Fruit fly (Drosophila melanogaster) whole organism, embryonic: ENCODE results near the gene mbt.

Experiments used
- Atf3 ChIP-seq: fragments of 200-800 bp; sonication (Bioruptor generic); optimal IDR thresholded peaks from 3 replicates; lab custom pipeline; 2016; ENCODE audit warnings: missing biosample characterization, missing genetic modification characterization
- Bgb ChIP-seq: fragments of 200-800 bp; sonication (Bioruptor generic); IDR thresholded peaks from 2 replicates; pipeline ENCODE4 v1.3.6; 2022; ENCODE audit warnings: missing biosample characterization, missing genetic modification characterization; ENCODE audit not compliant: partially characterized antibody
- CG10431 ChIP-seq: fragments of 200-800 bp; sonication (Bioruptor generic); optimal IDR thresholded peaks from 3 replicates; lab custom pipeline; 2018; ENCODE audit warnings: missing biosample characterization, mild to moderate bottlenecking, missing genetic modification characterization
- CG11247 ChIP-seq: fragments of 200-800 bp; sonication (Bioruptor generic); IDR thresholded peaks from 2 replicates; pipeline ENCODE4 v1.3.6; 2022; ENCODE audit warnings: missing biosample characterization, missing genetic modification characterization
- CG12155 ChIP-seq: fragments of 200-800 bp; sonication (Bioruptor generic); optimal IDR thresholded peaks from 3 replicates; lab custom pipeline; 2016; ENCODE audit warnings: missing biosample characterization, missing genetic modification characterization
- CG12391 ChIP-seq: fragments of 200-800 bp; sonication (Bioruptor generic); optimal IDR thresholded peaks from 3 replicates; lab custom pipeline; 2018; ENCODE audit warnings: missing biosample characterization, mild to moderate bottlenecking, missing genetic modification characterization, moderate library complexity
- CG14441 ChIP-seq: fragments of 200-800 bp; sonication (Bioruptor generic); IDR thresholded peaks from 2 replicates; pipeline ENCODE4 v1.3.6; 2022; ENCODE audit warnings: missing biosample characterization, missing genetic modification characterization
- CG15601 ChIP-seq: fragments of 200-800 bp; sonication (Bioruptor generic); optimal IDR thresholded peaks from 3 replicates; lab custom pipeline; 2019; ENCODE audit warnings: missing biosample characterization, mild to moderate bottlenecking, missing genetic modification characterization, moderate library complexity
- CG16779 ChIP-seq: fragments of 200-800 bp; sonication (Bioruptor generic); IDR thresholded peaks from 2 replicates; pipeline ENCODE4 v1.3.6; 2022; ENCODE audit warnings: missing biosample characterization, missing genetic modification characterization
- CG1792 ChIP-seq: fragments of 200-800 bp; sonication (Bioruptor generic); optimal IDR thresholded peaks from 2 replicates; lab custom pipeline; 2016; ENCODE audit warnings: missing biosample characterization, missing genetic modification characterization
- CG2120 ChIP-seq: fragments of 200-800 bp; sonication (Bioruptor generic); optimal IDR thresholded peaks from 3 replicates; lab custom pipeline; 2016; ENCODE audit warnings: missing biosample characterization, missing genetic modification characterization
- CG2129 ChIP-seq: fragments of 200-800 bp; sonication (Bioruptor generic); IDR thresholded peaks from 2 replicates; pipeline ENCODE4 v1.3.6; 2022; ENCODE audit warnings: missing biosample characterization, missing genetic modification characterization; ENCODE audit not compliant: partially characterized antibody
- CG3281 ChIP-seq: fragments of 200-800 bp; sonication (Bioruptor generic); optimal IDR thresholded peaks from 3 replicates; lab custom pipeline; 2017; ENCODE audit warnings: missing biosample characterization, mild to moderate bottlenecking, missing genetic modification characterization
- CG4328 ChIP-seq: fragments of 200-800 bp; sonication (Bioruptor generic); optimal IDR thresholded peaks from 3 replicates; lab custom pipeline; 2017; ENCODE audit warnings: missing biosample characterization, missing genetic modification reagents, missing genetic modification characterization
- CG4360 ChIP-seq: fragments of 200-800 bp; sonication (Bioruptor generic); IDR thresholded peaks from 2 replicates; pipeline ENCODE4 v1.3.6; 2022; ENCODE audit warnings: missing biosample characterization, missing genetic modification characterization
- CG4730 ChIP-seq: fragments of 200-800 bp; sonication (Bioruptor generic); IDR thresholded peaks from 2 replicates; pipeline ENCODE4 v1.3.6; 2022; ENCODE audit warnings: missing biosample characterization, missing genetic modification characterization
- CG6654 ChIP-seq: fragments of 200-800 bp; sonication (Bioruptor generic); optimal IDR thresholded peaks from 2 replicates; lab custom pipeline; 2017; ENCODE audit warnings: missing biosample characterization, mild to moderate bottlenecking, missing genetic modification characterization
- CG7556 ChIP-seq: fragments of 200-800 bp; sonication (Bioruptor generic); optimal IDR thresholded peaks from 2 replicates; lab custom pipeline; 2017; ENCODE audit warnings: missing biosample characterization, mild to moderate bottlenecking, missing genetic modification characterization
- CG7963 ChIP-seq: fragments of 200-800 bp; sonication (Bioruptor generic); IDR thresholded peaks from 3 replicates; pipeline ENCODE4 v1.3.6; 2022; ENCODE audit warnings: missing biosample characterization, missing genetic modification characterization; ENCODE audit not compliant: partially characterized antibody
- CG7987 ChIP-seq: fragments of 200-800 bp; sonication (Bioruptor generic); optimal IDR thresholded peaks from 2 replicates; lab custom pipeline; 2018; ENCODE audit warnings: missing biosample characterization, mild to moderate bottlenecking, missing genetic modification characterization, moderate library complexity
- CG8290 ChIP-seq, 3 experiments: fragments of 200-800 bp; sonication (Bioruptor generic); optimal IDR thresholded peaks; 2 replicates each; lab custom pipeline; 2016 to 2019; ENCODE audit warnings: missing biosample characterization in 3 of 3, missing genetic modification characterization in 3 of 3, mild to moderate bottlenecking in 2 of 3, moderate library complexity in 1 of 3
- CkIIα-i1 ChIP-seq: fragments of 200-800 bp; sonication (Bioruptor generic); IDR thresholded peaks from 2 replicates; pipeline ENCODE4 v1.3.6; 2022; ENCODE audit warnings: missing biosample characterization, missing genetic modification characterization
- Dek ChIP-seq: fragments of 200-800 bp; sonication (Bioruptor generic); optimal IDR thresholded peaks from 3 replicates; lab custom pipeline; 2019; ENCODE audit warnings: missing biosample characterization, mild to moderate bottlenecking, missing genetic modification characterization, moderate library complexity
- E2f1 ChIP-seq: fragments of 200-800 bp; sonication (Bioruptor generic); IDR thresholded peaks from 2 replicates; pipeline ENCODE4 v1.3.6; 2022; ENCODE audit warnings: missing biosample characterization, missing genetic modification characterization
- E2f2 ChIP-seq: fragments of 200-800 bp; sonication (Bioruptor generic); IDR thresholded peaks from 2 replicates; pipeline ENCODE4 v1.3.6; 2022; ENCODE audit warnings: missing biosample characterization, missing genetic modification characterization
- Eip74EF ChIP-seq, 2 experiments: fragments of 200-800 bp in 1 of 2; fragments of >200 bp in 1 of 2; sonication (Bioruptor generic) in 1 of 2; optimal IDR thresholded peaks; 2 replicates each; lab custom pipeline; 2017 to 2019; ENCODE audit warnings: missing biosample characterization in 2 of 2, missing genetic modification characterization in 2 of 2, mild to moderate bottlenecking in 1 of 2, moderate library complexity in 1 of 2
- MBD-R2 ChIP-seq: fragments of 200-800 bp; sonication (Bioruptor generic); IDR thresholded peaks from 2 replicates; pipeline ENCODE4 v1.3.6; 2022; ENCODE audit warnings: missing biosample characterization, missing genetic modification characterization
- Mes4 ChIP-seq: fragments of 200-800 bp; sonication (Bioruptor generic); optimal IDR thresholded peaks from 2 replicates; lab custom pipeline; 2016; ENCODE audit warnings: missing biosample characterization, missing genetic modification characterization
- NK7.1 ChIP-seq: fragments of 200-800 bp; sonication (Bioruptor generic); optimal IDR thresholded peaks from 3 replicates; lab custom pipeline; 2016; ENCODE audit warnings: missing biosample characterization, missing genetic modification characterization
- Sox100B ChIP-seq: fragments of 200-800 bp; sonication (Bioruptor generic); optimal IDR thresholded peaks from 3 replicates; lab custom pipeline; 2018; ENCODE audit warnings: missing biosample characterization, mild to moderate bottlenecking, missing genetic modification characterization
- YL-1 ChIP-seq: fragments of 200-800 bp; sonication (Bioruptor generic); optimal IDR thresholded peaks from 3 replicates; lab custom pipeline; 2017; ENCODE audit warnings: missing biosample characterization, mild to moderate bottlenecking, missing genetic modification characterization
- ase ChIP-seq: fragments of 200-800 bp; sonication (Bioruptor generic); IDR thresholded peaks from 3 replicates; pipeline ENCODE4 v1.3.6; 2022; ENCODE audit warnings: missing biosample characterization, missing genetic modification characterization
- bbx ChIP-seq: fragments of 200-800 bp; sonication (Bioruptor generic); IDR thresholded peaks from 2 replicates; pipeline ENCODE4 v1.3.6; 2022; ENCODE audit warnings: missing biosample characterization, missing genetic modification characterization; ENCODE audit not compliant: partially characterized antibody
- da ChIP-seq: fragments of 200-800 bp; sonication (Bioruptor generic); optimal IDR thresholded peaks from 2 replicates; lab custom pipeline; 2016; ENCODE audit warnings: missing biosample characterization, missing genetic modification characterization
- gce ChIP-seq: fragments of 200-800 bp; sonication (Bioruptor generic); IDR thresholded peaks from 3 replicates; pipeline ENCODE4 v1.3.6; 2022; ENCODE audit warnings: missing biosample characterization, missing genetic modification characterization
- gcm2 ChIP-seq: fragments of 200-800 bp; sonication (Bioruptor generic); optimal IDR thresholded peaks from 2 replicates; lab custom pipeline; 2016; ENCODE audit warnings: missing biosample characterization, missing genetic modification characterization
- gem ChIP-seq: fragments of 200-800 bp; sonication (Bioruptor generic); optimal IDR thresholded peaks from 2 replicates; lab custom pipeline; 2019; ENCODE audit warnings: missing biosample characterization, mild to moderate bottlenecking, missing genetic modification characterization, moderate library complexity
- ham ChIP-seq: fragments of 200-800 bp; sonication (Bioruptor generic); IDR thresholded peaks from 2 replicates; pipeline ENCODE4 v1.3.6; 2022; ENCODE audit warnings: missing biosample characterization, missing genetic modification characterization
- hb ChIP-seq: fragments of 200-800 bp; sonication (Bioruptor generic); IDR thresholded peaks from 3 replicates; pipeline ENCODE4 v1.3.6; 2022; ENCODE audit warnings: missing biosample characterization, missing genetic modification characterization; ENCODE audit not compliant: partially characterized antibody
- insv ChIP-seq, 2 experiments: fragments of 200-800 bp; sonication (Bioruptor generic); optimal IDR thresholded peaks; 3 replicates each; lab custom pipeline; 2016 to 2018; ENCODE audit warnings: missing biosample characterization in 2 of 2, missing genetic modification characterization in 2 of 2
- jigr1 ChIP-seq: fragments of 200-800 bp; sonication (Bioruptor generic); IDR thresholded peaks from 3 replicates; pipeline ENCODE4 v1.3.6; 2022; ENCODE audit warnings: missing biosample characterization, missing genetic modification characterization
- mam ChIP-seq: fragments of 200-800 bp; sonication (Bioruptor generic); optimal IDR thresholded peaks from 3 replicates; lab custom pipeline; 2016; ENCODE audit warnings: missing biosample characterization, missing genetic modification characterization
- mld ChIP-seq: fragments of 200-800 bp; sonication (Bioruptor generic); IDR thresholded peaks from 3 replicates; pipeline ENCODE4 v1.3.6; 2022; ENCODE audit warnings: missing biosample characterization, missing genetic modification characterization; ENCODE audit not compliant: partially characterized antibody
- p53 ChIP-seq: fragments of 200-800 bp; sonication (Bioruptor generic); optimal IDR thresholded peaks from 2 replicates; lab custom pipeline; 2016; ENCODE audit warnings: missing biosample characterization, missing genetic modification characterization
- trem ChIP-seq: fragments of 200-800 bp; optimal IDR thresholded peaks from 3 replicates; lab custom pipeline; 2019; ENCODE audit warnings: missing biosample characterization, mild to moderate bottlenecking, missing genetic modification characterization, moderate library complexity
- trh ChIP-seq: fragments of 200-800 bp; sonication (Bioruptor generic); optimal IDR thresholded peaks from 2 replicates; lab custom pipeline; 2016; ENCODE audit warnings: missing biosample characterization, missing genetic modification characterization
- usp ChIP-seq: fragments of >200 bp; optimal IDR thresholded peaks from 2 replicates; lab custom pipeline; 2017; ENCODE audit warnings: missing biosample characterization, missing genetic modification characterization
- vnd ChIP-seq: fragments of 200-800 bp; sonication (Bioruptor generic); IDR thresholded peaks from 3 replicates; pipeline ENCODE4 v1.3.6; 2022; ENCODE audit warnings: missing biosample characterization, missing genetic modification characterization; ENCODE audit not compliant: partially characterized antibody
- vvl ChIP-seq: fragments of 200-800 bp; sonication (Bioruptor generic); IDR thresholded peaks from 2 replicates; pipeline ENCODE4 v1.3.6; 2022; ENCODE audit warnings: missing biosample characterization, missing genetic modification characterization

Gene mbt

DNA sequence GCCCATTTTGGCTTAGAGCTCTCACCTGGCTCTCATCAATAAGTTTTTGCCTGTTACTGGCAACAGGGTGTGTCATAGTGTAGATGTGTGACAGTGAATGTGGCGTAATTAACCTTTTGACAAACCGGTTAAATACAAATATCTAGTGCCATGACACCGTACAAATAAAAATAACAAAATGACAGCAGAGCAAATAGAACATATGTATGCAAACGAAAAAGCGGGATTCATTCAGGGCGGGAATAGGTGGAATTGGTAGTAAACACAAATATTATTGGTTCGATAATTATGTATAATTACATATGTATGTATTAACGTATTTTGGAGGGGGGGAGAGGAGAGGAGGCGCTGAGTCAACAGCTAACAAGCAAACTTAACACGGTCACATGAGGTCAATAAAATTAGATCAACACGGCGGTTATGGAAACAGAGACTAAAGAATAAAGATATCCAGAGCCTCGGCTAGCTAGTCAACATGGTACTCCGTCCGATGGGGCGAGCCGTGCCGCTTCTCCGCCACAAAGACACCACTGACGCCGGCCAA lies 14.2 kb upstream of the mbt start (continued):
- TF ChIP-seq usp: no peak
- TF ChIP-seq CG7963 (GFP tag; lab: Robert Waterston, UW): no peak
- no peak for TF ChIP-seq gcm2 (GFP tag; lab: Kevin White, UChicago)
- no peak for TF ChIP-seq p53
- no peak for TF ChIP-seq ham (GFP tag; lab: Robert Waterston, UW)
- no peak for TF ChIP-seq Atf3
- TF ChIP-seq mam: no peak
- no peak for TF ChIP-seq CG2129 (GFP tag; lab: Robert Waterston, UW)
- TF ChIP-seq CG14441 (GFP tag; lab: Robert Waterston, UW): no peak
- no peak for TF ChIP-seq hb (GFP tag; lab: Robert Waterston, UW)
- no peak for TF ChIP-seq Mes4 (GFP tag; lab: Kevin White, UChicago)
- peak; percentile 27 for TF ChIP-seq CG15601 (tag; lab: Kevin White, UChicago)
- peak; percentile 21 for TF ChIP-seq CG7987 (GFP tag; lab: Kevin White, UChicago)
- TF ChIP-seq NK7.1: no peak
- no peak for TF ChIP-seq CG4328 (GFP tag; lab: Kevin White, UChicago)
- no peak for TF ChIP-seq CG11247 (GFP tag; lab: Robert Waterston, UW)
- TF ChIP-seq da (GFP tag; lab: Kevin White, UChicago): no peak
- TF ChIP-seq CG4730: no peak
- TF ChIP-seq CG6654 (GFP tag; lab: Kevin White, UChicago): no peak
- no peak for TF ChIP-seq E2f1 (GFP tag; lab: Robert Waterston, UW)
- no peak for TF ChIP-seq Sox100B (GFP tag; lab: Kevin White, UChicago)

DNA sequence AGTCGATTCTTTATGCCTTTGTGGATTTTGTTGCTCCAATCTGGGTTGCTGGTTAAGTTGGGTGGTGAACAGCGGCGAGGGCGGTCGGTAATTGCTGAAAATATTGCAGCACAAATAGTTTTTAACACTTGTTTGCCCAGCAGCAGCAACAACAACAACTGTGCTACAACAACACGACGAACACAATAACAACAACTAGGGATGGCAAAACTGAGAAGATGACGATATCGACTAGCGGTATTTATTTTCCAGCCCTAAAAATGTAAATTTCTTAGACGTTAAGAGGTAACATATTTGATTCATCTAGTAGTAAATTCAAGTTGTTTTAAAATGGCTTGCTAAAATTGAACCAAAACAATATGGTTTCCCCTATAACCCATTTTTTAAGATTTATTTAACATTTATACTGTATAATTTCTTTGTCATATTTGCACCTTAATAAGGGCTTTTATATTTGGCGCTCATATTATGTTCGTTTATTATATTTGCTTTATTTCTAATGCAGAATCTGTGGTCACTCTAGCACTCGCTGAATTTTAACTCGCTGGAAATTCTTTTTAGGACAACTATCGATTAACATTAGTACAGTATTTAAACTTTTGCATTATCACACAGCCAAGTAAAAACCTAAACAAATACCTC lies 12.0 kb upstream of the mbt start:
- TF ChIP-seq Eip74EF (GFP tag; optimal IDR thresholded peaks at IDR 0.05; lab: Kevin White, UChicago) (no peak), CG1792 (GFP tag; lab: Kevin White, UChicago) (no peak), insv (GFP tag; optimal IDR thresholded peaks at IDR 0.05; lab: Kevin White, UChicago) (no peak), CG12155 (GFP tag; lab: Kevin White, UChicago) (peak; percentile 100), CG15601 (tag; lab: Kevin White, UChicago) (no peak), CG12391 (tag; lab: Kevin White, UChicago) (peak; percentile 43), CG10431 (no peak), trem (tag; lab: Kevin White, UChicago) (peak; percentile 27), CkIIα-i1 (GFP tag; lab: Robert Waterston, UW) (no peak), Dek (no peak), mld (GFP tag; lab: Robert Waterston, UW) (no peak), E2f2 (GFP tag; lab: Robert Waterston, UW) (peak; percentile 75), CG7556 (GFP tag; lab: Kevin White, UChicago) (no peak), CG2120 (peak; percentile 19), bbx (GFP tag; lab: Robert Waterston, UW) (peak; percentile 9; the same call in 1 of the 2 replicates), MBD-R2 (GFP tag; lab: Robert Waterston, UW) (peak; percentile 42; the same call in 1 of the 2 replicates), CG4360 (GFP tag; lab: Robert Waterston, UW) (peak; percentile 99), vnd (GFP tag; lab: Robert Waterston, UW) (no peak), vvl (GFP tag; lab: Robert Waterston, UW) (peak; percentile 55), gce (GFP tag; lab: Robert Waterston, UW) (no peak), CG16779 (GFP tag; lab: Robert Waterston, UW) (no peak), CG8290 (GFP tag; optimal IDR thresholded peaks at IDR 0.05; lab: Kevin White, UChicago) (no peak), CG8290 (tag; optimal IDR thresholded peaks at IDR 0.05; lab: Kevin White, UChicago) (peak in 1 of 2 experiments; percentile 47), Bgb (GFP tag; lab: Robert Waterston, UW) (no peak), CG3281 (GFP tag; lab: Kevin White, UChicago) (peak; percentile 20), YL-1 (peak; percentile 15), jigr1 (no peak), trh (GFP tag; lab: Kevin White, UChicago) (peak; percentile 6), gem (no peak), ase (GFP tag; lab: Robert Waterston, UW) (no peak)
